Worm (Caenorhabditis elegans) whole organism, L4 larva: ENCODE measurements around the gene C09E8.6.

Experiments used
- D1046.2 ChIP-seq: fragments of 200-800 bp; sonication (Bioruptor generic); IDR thresholded peaks from 2 replicates; pipeline ENCODE4 v1.3.6; 2022; ENCODE audit warnings: missing genetic modification characterization, missing compliant biosample characterization
- R02D3.7 ChIP-seq: fragments of 150-350 bp; sonication (generic microtip); optimal IDR thresholded peaks from 3 replicates; lab custom pipeline; 2014; ENCODE audit warnings: missing biosample characterization, missing genetic modification characterization
- ama-1 ChIP-seq: fragments of 150-350 bp; optimal IDR thresholded peaks from 2 replicates; lab custom pipeline; 2014; ENCODE audit warnings: inconsistent platforms, mixed read lengths
- ceh-32 ChIP-seq: sonication (generic microtip); optimal IDR thresholded peaks from 2 replicates; lab custom pipeline; 2016; ENCODE audit warnings: mild to moderate bottlenecking, missing genetic modification characterization, missing compliant biosample characterization; ENCODE audit not compliant: poor library complexity
- lin-39 ChIP-seq: fragments of 150-350 bp; optimal IDR thresholded peaks from 2 replicates; lab custom pipeline; 2014; ENCODE audit warnings: missing biosample characterization, missing genetic modification reagents, missing genetic modification characterization
- madf-5 ChIP-seq, 2 experiments: fragments of 200-800 bp; sonication (Bioruptor generic); IDR thresholded peaks; 2 replicates each; pipeline ENCODE4 v1.3.6; 2022; ENCODE audit warnings: missing compliant biosample characterization in 2 of 2, missing genetic modification characterization in 2 of 2
- mdl-1 ChIP-seq, 2 experiments: fragments of 150-350 bp in 1 of 2; sonication (generic microtip) in 1 of 2; optimal IDR thresholded peaks; 2 replicates each; lab custom pipeline; 2014 to 2017; ENCODE audit warnings: missing biosample characterization in 2 of 2, missing genetic modification characterization in 2 of 2
- nhr-111 ChIP-seq: fragments of 200-800 bp; sonication (Bioruptor generic); optimal IDR thresholded peaks from 2 replicates; lab custom pipeline; 2018; ENCODE audit warnings: mild to moderate bottlenecking, missing genetic modification characterization, missing compliant biosample characterization
- nhr-25 ChIP-seq: sonication (generic microtip); optimal IDR thresholded peaks from 2 replicates; lab custom pipeline; 2017; ENCODE audit warnings: missing genetic modification characterization, mild to moderate bottlenecking, missing compliant biosample characterization, antibody characterized with exemption, moderate library complexity, borderline replicate concordance; ENCODE audit not compliant: insufficient read depth
- nhr-6 ChIP-seq: fragments of 150-350 bp; optimal IDR thresholded peaks from 2 replicates; lab custom pipeline; 2014; ENCODE audit warnings: missing biosample characterization, missing genetic modification characterization
- saeg-2 ChIP-seq: fragments of 200-800 bp; sonication (Bioruptor generic); IDR thresholded peaks from 2 replicates; pipeline ENCODE4 v1.3.6; 2022; ENCODE audit warnings: missing genetic modification reagents, missing genetic modification characterization, missing compliant biosample characterization
- unc-130 ChIP-seq: sonication (generic microtip); optimal IDR thresholded peaks from 2 replicates; lab custom pipeline; 2016; ENCODE audit warnings: missing genetic modification reagents, missing genetic modification characterization, missing compliant biosample characterization
- unc-39 ChIP-seq: sonication (generic microtip); optimal IDR thresholded peaks from 2 replicates; lab custom pipeline; 2017; ENCODE audit warnings: missing biosample characterization, missing genetic modification characterization

- TF ChIP-seq lin-39 (tag; lab: Kevin White, UChicago) (no peak), R02D3.7 (tag; lab: Kevin White, UChicago) (no peak), saeg-2 (GFP tag; lab: Robert Waterston, UW) (no peak), D1046.2 (GFP tag; lab: Robert Waterston, UW) (0 out of 2 replicates have a peak, but pooled peaks have one; percentile 38), nhr-25 (tag; lab: Kevin White, UChicago) (no peak), mdl-1 (tag; optimal IDR thresholded peaks at IDR 0.05; lab: Kevin White, UChicago) (no peak), unc-130 (GFP tag; lab: Kevin White, UChicago) (no peak), unc-39 (tag; lab: Kevin White, UChicago) (no peak), ceh-32 (tag; lab: Kevin White, UChicago) (no peak), ama-1 (no peak), madf-5 (GFP tag; IDR thresholded peaks at IDR 0.05; lab: Robert Waterston, UW) (no peak), nhr-6 (tag; lab: Kevin White, UChicago) (no peak), nhr-111 (GFP tag; lab: Kevin White, UChicago) (no peak)
These were observed 40.4 kb downstream of the C09E8.6 start for ce11 chrII:596702-597101.
